Fruit fly (Drosophila melanogaster): Measurements from ENCODE around the gene CG14628.

DNA sequence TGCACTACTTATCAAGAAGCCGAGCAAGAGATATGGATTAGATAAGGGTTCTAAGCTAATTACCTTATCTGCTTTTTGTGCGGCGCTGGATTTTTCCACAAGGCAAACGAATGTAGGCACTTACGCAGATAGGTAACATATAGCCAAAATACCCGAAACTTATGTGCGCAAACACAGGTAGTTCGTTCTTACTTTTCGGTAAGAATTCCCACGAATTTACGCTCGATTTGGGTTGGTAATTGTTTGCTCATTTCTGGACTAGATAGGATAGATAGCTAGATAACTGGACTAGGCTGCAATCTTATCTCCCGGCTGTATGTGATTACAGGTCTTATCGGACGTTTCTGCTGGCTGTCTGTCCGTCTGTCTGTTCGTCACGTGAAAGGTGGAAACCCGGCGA is 25.1 kb upstream of the CG14628 start:
- TF ChIP-seq CG12605 (GFP tag; IDR thresholded peaks at IDR 0.05) = no peak
- no peak for TF ChIP-seq CG15710 (tag; optimal IDR thresholded peaks at IDR 0.05)
- TF ChIP-seq CG4496 (GFP tag; IDR thresholded peaks at IDR 0.05) = no peak
